Worm (Caenorhabditis elegans) whole organism, mixed stage, embryonic: Measurements from ENCODE around the gene ttr-27.

Experiments used
- bed-3 ChIP-seq: fragments of 200-800 bp; sonication (Bioruptor generic); optimal IDR thresholded peaks from 3 replicates; lab custom pipeline; 2018; ENCODE audit warnings: mild to moderate bottlenecking, missing genetic modification characterization, moderate library complexity, missing compliant biosample characterization
- blmp-1 ChIP-seq: fragments of 150-350 bp; optimal IDR thresholded peaks from 2 replicates; lab custom pipeline; 2014; ENCODE audit warnings: missing biosample characterization, missing genetic modification characterization
- elt-3 ChIP-seq: fragments of 150-350 bp; optimal IDR thresholded peaks from 2 replicates; lab custom pipeline; 2014; ENCODE audit warnings: missing biosample characterization, missing genetic modification characterization
- ham-2 ChIP-seq: fragments of 200-800 bp; sonication (Bioruptor generic); optimal IDR thresholded peaks from 2 replicates; lab custom pipeline; 2018; ENCODE audit warnings: mild to moderate bottlenecking, missing genetic modification characterization, missing compliant biosample characterization
- nhr-28 ChIP-seq: fragments of 150-350 bp; optimal IDR thresholded peaks from 2 replicates; lab custom pipeline; 2014; ENCODE audit warnings: missing biosample characterization, missing genetic modification characterization
- nhr-76 ChIP-seq: sonication (generic microtip); optimal IDR thresholded peaks from 2 replicates; lab custom pipeline; 2017; ENCODE audit warnings: missing biosample characterization, missing genetic modification characterization
- pha-4 ChIP-seq: fragments of 150-350 bp; optimal IDR thresholded peaks from 2 replicates; lab custom pipeline; 2018; ENCODE audit warnings: missing biosample characterization, missing genetic modification reagents, missing genetic modification characterization
- snpc-4 ChIP-seq: fragments of 150-350 bp; optimal IDR thresholded peaks from 2 replicates; lab custom pipeline; 2014; ENCODE audit warnings: missing biosample characterization, missing genetic modification characterization
- tbx-8 ChIP-seq: fragments of 200-800 bp; sonication (Bioruptor generic); optimal IDR thresholded peaks from 2 replicates; lab custom pipeline; 2018; ENCODE audit warnings: mild to moderate bottlenecking, missing genetic modification characterization, moderate library complexity, missing compliant biosample characterization
- unc-120 ChIP-seq: sonication (generic microtip); optimal IDR thresholded peaks from 2 replicates; lab custom pipeline; 2017; ENCODE audit warnings: missing genetic modification characterization, missing compliant biosample characterization; ENCODE audit not compliant: poor library complexity, severe bottlenecking
- unc-39 ChIP-seq: fragments of 150-350 bp; optimal IDR thresholded peaks from 2 replicates; lab custom pipeline; 2014; ENCODE audit warnings: missing biosample characterization, missing genetic modification characterization
- unc-62 ChIP-seq: fragments of 150-350 bp; optimal IDR thresholded peaks from 2 replicates; lab custom pipeline; 2014; ENCODE audit warnings: missing biosample characterization, missing genetic modification reagents, missing genetic modification characterization

ce11 chrV:12870740-12871139 lies 33.2 kb downstream of the ttr-27 start:
- TF ChIP-seq elt-3 = no peak
- no peak for TF ChIP-seq pha-4 (tag; lab: Kevin White, UChicago)
- no peak for TF ChIP-seq nhr-28 (tag; lab: Kevin White, UChicago)
- TF ChIP-seq unc-120 (tag; lab: Kevin White, UChicago) = no peak
- TF ChIP-seq blmp-1 = no peak
- TF ChIP-seq snpc-4 = no peak
- TF ChIP-seq unc-39 (tag; lab: Kevin White, UChicago) = no peak
- no peak for TF ChIP-seq tbx-8 (GFP tag; lab: Kevin White, UChicago)
- no peak for TF ChIP-seq bed-3 (GFP tag; lab: Kevin White, UChicago)
- no peak for TF ChIP-seq ham-2 (GFP tag; lab: Kevin White, UChicago)
- TF ChIP-seq nhr-76 (tag; lab: Kevin White, UChicago) = no peak
- no peak for TF ChIP-seq unc-62
